Fruit fly (Drosophila melanogaster) whole organism, embryonic: ENCODE measurements around the gene RhoGDI.

Source experiments
- Adf1 ChIP-seq: fragments of 200-800 bp; sonication (Bioruptor generic); IDR thresholded peaks from 2 replicates; pipeline ENCODE4 v1.3.6; 2022; ENCODE audit warnings: missing biosample characterization, missing genetic modification characterization
- CG10543 ChIP-seq: fragments of 200-800 bp; sonication (Bioruptor generic); optimal IDR thresholded peaks from 3 replicates; lab custom pipeline; 2017; ENCODE audit warnings: missing biosample characterization, mild to moderate bottlenecking, missing genetic modification characterization, moderate library complexity
- CG10959 ChIP-seq: fragments of 200-800 bp; sonication (Bioruptor generic); IDR thresholded peaks from 2 replicates; pipeline ENCODE4 v1.3.6; 2022; ENCODE audit warnings: missing biosample characterization, missing genetic modification characterization
- CG11093 ChIP-seq: fragments of 200-800 bp; sonication (Bioruptor generic); IDR thresholded peaks from 3 replicates; pipeline ENCODE4 v1.3.6; 2022; ENCODE audit warnings: missing biosample characterization, missing genetic modification characterization
- CG12659 ChIP-seq: fragments of 200-800 bp; sonication (Bioruptor generic); optimal IDR thresholded peaks from 3 replicates; lab custom pipeline; 2017; ENCODE audit warnings: mild to moderate bottlenecking, missing biosample characterization, missing genetic modification reagents, missing genetic modification characterization
- CG13123 ChIP-seq: fragments of 200-800 bp; sonication (Bioruptor generic); optimal IDR thresholded peaks from 2 replicates; lab custom pipeline; 2016; ENCODE audit warnings: missing biosample characterization, missing genetic modification characterization
- CG13287 ChIP-seq: fragments of 200-800 bp; sonication (Bioruptor generic); IDR thresholded peaks from 2 replicates; pipeline ENCODE4 v1.3.6; 2022; ENCODE audit warnings: missing biosample characterization, missing genetic modification characterization; ENCODE audit not compliant: partially characterized antibody
- CG13424 ChIP-seq: fragments of 200-800 bp; sonication (Bioruptor generic); optimal IDR thresholded peaks from 2 replicates; lab custom pipeline; 2019; ENCODE audit warnings: missing biosample characterization, mild to moderate bottlenecking, missing genetic modification characterization, moderate library complexity
- CG14860 ChIP-seq: fragments of 200-800 bp; sonication (Bioruptor generic); IDR thresholded peaks from 3 replicates; pipeline ENCODE4 v1.3.6; 2022; ENCODE audit warnings: missing biosample characterization, missing genetic modification characterization; ENCODE audit not compliant: partially characterized antibody
- CG15696 ChIP-seq: fragments of 200-800 bp; sonication (Bioruptor generic); optimal IDR thresholded peaks from 2 replicates; lab custom pipeline; 2019; ENCODE audit warnings: missing biosample characterization, mild to moderate bottlenecking, missing genetic modification characterization, moderate library complexity
- CG1647 ChIP-seq: fragments of 200-800 bp; sonication (Bioruptor generic); optimal IDR thresholded peaks from 3 replicates; lab custom pipeline; 2016; ENCODE audit warnings: missing biosample characterization, missing genetic modification characterization
- CG16815 ChIP-seq: fragments of 200-800 bp; sonication (Bioruptor generic); optimal IDR thresholded peaks from 3 replicates; lab custom pipeline; 2017; ENCODE audit warnings: missing biosample characterization, mild to moderate bottlenecking, missing genetic modification characterization
- CG17829 ChIP-seq: fragments of 200-800 bp; optimal IDR thresholded peaks from 2 replicates; lab custom pipeline; 2019; ENCODE audit warnings: missing biosample characterization, mild to moderate bottlenecking, missing genetic modification characterization, moderate library complexity
- CG18764 ChIP-seq: fragments of 200-800 bp; sonication (Bioruptor generic); optimal IDR thresholded peaks from 3 replicates; lab custom pipeline; 2016; ENCODE audit warnings: missing biosample characterization, missing genetic modification characterization
- CG2120 ChIP-seq: fragments of 200-800 bp; sonication (Bioruptor generic); optimal IDR thresholded peaks from 3 replicates; lab custom pipeline; 2016; ENCODE audit warnings: missing biosample characterization, missing genetic modification characterization
- CG7928 ChIP-seq: fragments of 200-800 bp; sonication (Bioruptor generic); optimal IDR thresholded peaks from 2 replicates; lab custom pipeline; 2017; ENCODE audit warnings: missing biosample characterization, mild to moderate bottlenecking, missing genetic modification characterization
- CG9727 ChIP-seq: fragments of 200-800 bp; sonication (Bioruptor generic); optimal IDR thresholded peaks from 3 replicates; lab custom pipeline; 2017; ENCODE audit warnings: missing biosample characterization, mild to moderate bottlenecking, missing genetic modification characterization
- Camta ChIP-seq: fragments of 200-800 bp; sonication (Bioruptor generic); optimal IDR thresholded peaks from 2 replicates; lab custom pipeline; 2016; ENCODE audit warnings: missing biosample characterization, missing genetic modification characterization
- Chrac-16 ChIP-seq: fragments of 200-800 bp; sonication (Bioruptor generic); optimal IDR thresholded peaks from 3 replicates; lab custom pipeline; 2016; ENCODE audit warnings: missing biosample characterization, missing genetic modification characterization
- NC2β ChIP-seq: fragments of 200-800 bp; sonication (Bioruptor generic); optimal IDR thresholded peaks from 2 replicates; lab custom pipeline; 2016; ENCODE audit warnings: missing biosample characterization, missing genetic modification characterization
- Opbp ChIP-seq: fragments of 200-800 bp; sonication (Bioruptor generic); IDR thresholded peaks from 3 replicates; pipeline ENCODE4 v1.3.6; 2022; ENCODE audit warnings: missing biosample characterization, missing genetic modification characterization; ENCODE audit not compliant: partially characterized antibody
- Scr ChIP-seq: fragments of 200-800 bp; sonication (Bioruptor generic); IDR thresholded peaks from 2 replicates; pipeline ENCODE4 v1.3.6; 2022; ENCODE audit warnings: missing biosample characterization, missing genetic modification characterization; ENCODE audit not compliant: partially characterized antibody
- Stat92E ChIP-seq, 3 experiments: fragments of >200 bp in 2 of 3; fragments of 200-800 bp in 1 of 3; sonication (Bioruptor generic) in 1 of 3; optimal IDR thresholded peaks; 2 replicates each; lab custom pipeline; 2017 to 2019; ENCODE audit warnings: missing biosample characterization in 3 of 3, missing genetic modification characterization in 3 of 3, mild to moderate bottlenecking in 1 of 3, moderate library complexity in 1 of 3
- amos ChIP-seq: fragments of 200-800 bp; sonication (Bioruptor generic); IDR thresholded peaks from 2 replicates; pipeline ENCODE4 v1.3.6; 2022; ENCODE audit warnings: missing biosample characterization, missing genetic modification characterization; ENCODE audit not compliant: partially characterized antibody
- az2 ChIP-seq: fragments of 200-800 bp; sonication (Bioruptor generic); optimal IDR thresholded peaks from 3 replicates; lab custom pipeline; 2016; ENCODE audit warnings: missing biosample characterization, missing genetic modification characterization
- bab2 ChIP-seq: fragments of 200-800 bp; sonication (Bioruptor generic); optimal IDR thresholded peaks from 2 replicates; lab custom pipeline; 2016; ENCODE audit warnings: missing biosample characterization, missing genetic modification characterization
- bigmax ChIP-seq: fragments of 200-800 bp; sonication (Bioruptor generic); optimal IDR thresholded peaks from 2 replicates; lab custom pipeline; 2018; ENCODE audit warnings: missing biosample characterization, mild to moderate bottlenecking, missing genetic modification characterization
- bowl ChIP-seq: fragments of 200-800 bp; sonication (Bioruptor generic); IDR thresholded peaks from 2 replicates; pipeline ENCODE4 v1.3.6; 2022; ENCODE audit warnings: missing biosample characterization, missing genetic modification characterization
- cad ChIP-seq: fragments of >200 bp; optimal IDR thresholded peaks from 2 replicates; lab custom pipeline; 2017; ENCODE audit warnings: missing biosample characterization, missing genetic modification characterization
- croc ChIP-seq: fragments of 200-800 bp; sonication (Bioruptor generic); conservative IDR thresholded peaks from 3 replicates; pipeline ENCODE4 v1.3.6; 2022; ENCODE audit warnings: missing biosample characterization, missing genetic modification characterization
- da ChIP-seq: fragments of 200-800 bp; sonication (Bioruptor generic); optimal IDR thresholded peaks from 2 replicates; lab custom pipeline; 2016; ENCODE audit warnings: missing biosample characterization, missing genetic modification characterization
- danr ChIP-seq: fragments of 200-800 bp; sonication (Bioruptor generic); IDR thresholded peaks from 2 replicates; pipeline ENCODE4 v1.3.6; 2022; ENCODE audit warnings: missing biosample characterization, missing genetic modification characterization
- en ChIP-seq: fragments of 200-800 bp; sonication (Bioruptor generic); optimal IDR thresholded peaks from 2 replicates; lab custom pipeline; 2016; ENCODE audit warnings: missing biosample characterization, missing genetic modification characterization
- ewg ChIP-seq: fragments of 200-800 bp; sonication (Bioruptor generic); optimal IDR thresholded peaks from 3 replicates; lab custom pipeline; 2017; ENCODE audit warnings: mild to moderate bottlenecking, missing biosample characterization, missing genetic modification reagents, missing genetic modification characterization
- fru ChIP-seq: fragments of >200 bp; optimal IDR thresholded peaks from 2 replicates; lab custom pipeline; 2017
- gem ChIP-seq: fragments of 200-800 bp; sonication (Bioruptor generic); optimal IDR thresholded peaks from 2 replicates; lab custom pipeline; 2019; ENCODE audit warnings: missing biosample characterization, mild to moderate bottlenecking, missing genetic modification characterization, moderate library complexity
- jing ChIP-seq: fragments of 200-800 bp; sonication (Bioruptor generic); optimal IDR thresholded peaks from 2 replicates; lab custom pipeline; 2018; ENCODE audit warnings: missing biosample characterization, mild to moderate bottlenecking, missing genetic modification characterization
- odd ChIP-seq: fragments of 200-800 bp; sonication (Bioruptor generic); optimal IDR thresholded peaks from 2 replicates; lab custom pipeline; 2017; ENCODE audit warnings: missing biosample characterization, mild to moderate bottlenecking, missing genetic modification characterization
- pan ChIP-seq, 4 experiments: fragments of >200 bp in 3 of 4; fragments of 200-800 bp in 1 of 4; sonication (Bioruptor generic) in 1 of 4; optimal IDR thresholded peaks in 3 of 4; IDR thresholded peaks in 1 of 4; 2 replicates each; pipeline versions ENCODE4 v1.3.6 to Lab custom; 2017 to 2022; ENCODE audit warnings: missing biosample characterization in 2 of 4, missing genetic modification characterization in 2 of 4, mixed read lengths in 1 of 4
- repo ChIP-seq: fragments of 200-800 bp; sonication (Bioruptor generic); optimal IDR thresholded peaks from 2 replicates; lab custom pipeline; 2016; ENCODE audit warnings: missing biosample characterization, missing genetic modification characterization
- seq ChIP-seq: fragments of 200-800 bp; sonication (Bioruptor generic); IDR thresholded peaks from 2 replicates; pipeline ENCODE4 v1.3.6; 2022; ENCODE audit warnings: missing biosample characterization, missing genetic modification characterization
- sim ChIP-seq: fragments of 200-800 bp; sonication (Bioruptor generic); IDR thresholded peaks from 2 replicates; pipeline ENCODE4 v1.3.6; 2022; ENCODE audit warnings: missing biosample characterization, missing genetic modification characterization
- toy ChIP-seq: fragments of 200-800 bp; sonication (Bioruptor generic); IDR thresholded peaks from 2 replicates; pipeline ENCODE4 v1.3.6; 2022; ENCODE audit warnings: missing biosample characterization, missing genetic modification characterization
- trem ChIP-seq: fragments of 200-800 bp; optimal IDR thresholded peaks from 3 replicates; lab custom pipeline; 2019; ENCODE audit warnings: missing biosample characterization, mild to moderate bottlenecking, missing genetic modification characterization, moderate library complexity
- ttk ChIP-seq: fragments of 200-800 bp; sonication (Bioruptor generic); IDR thresholded peaks from 2 replicates; pipeline ENCODE4 v2.1.2; 2022; ENCODE audit warnings: missing biosample characterization, missing genetic modification characterization
- tup ChIP-seq: fragments of 200-800 bp; sonication (Bioruptor generic); optimal IDR thresholded peaks from 2 replicates; lab custom pipeline; 2016; ENCODE audit warnings: missing biosample characterization, mild to moderate bottlenecking, missing genetic modification characterization, moderate library complexity
- vnd ChIP-seq: fragments of 200-800 bp; sonication (Bioruptor generic); IDR thresholded peaks from 3 replicates; pipeline ENCODE4 v1.3.6; 2022; ENCODE audit warnings: missing biosample characterization, missing genetic modification characterization; ENCODE audit not compliant: partially characterized antibody
- z ChIP-seq: fragments of 200-800 bp; sonication (Bioruptor generic); IDR thresholded peaks from 3 replicates; pipeline ENCODE4 v1.3.6; 2022; ENCODE audit warnings: missing biosample characterization, missing genetic modification characterization
- zf30C ChIP-seq: fragments of 200-800 bp; sonication (Bioruptor generic); optimal IDR thresholded peaks from 3 replicates; lab custom pipeline; 2018; ENCODE audit warnings: missing biosample characterization, mild to moderate bottlenecking, missing genetic modification characterization
- zfh1 ChIP-seq: fragments of 200-800 bp; sonication (Bioruptor generic); IDR thresholded peaks from 3 replicates; pipeline ENCODE4 v1.3.6; 2022; ENCODE audit warnings: missing biosample characterization, missing genetic modification characterization

The RhoGDI gene

dm6 chr3L:19929051-19929718 lies 642 bp downstream of the RhoGDI start (continued):
- no peak for TF ChIP-seq pan (optimal IDR thresholded peaks at IDR 0.05; lab: Kevin White, UChicago)
- TF ChIP-seq pan (GFP tag; optimal IDR thresholded peaks at IDR 0.05 in 1 of 2, IDR thresholded peaks at IDR 0.05 in 1 of 2): no peak
- no peak for TF ChIP-seq az2 (GFP tag; lab: Kevin White, UChicago)
- no peak for TF ChIP-seq zfh1 (GFP tag; lab: Robert Waterston, UW)
- TF ChIP-seq CG7928: no peak
- TF ChIP-seq CG10959: no peak
- no peak for TF ChIP-seq CG15696 (tag; lab: Kevin White, UChicago)
- TF ChIP-seq trem: no peak
- TF ChIP-seq cad (GFP tag; lab: Kevin White, UChicago): no peak
- no peak for TF ChIP-seq CG1647 (GFP tag; lab: Kevin White, UChicago)
- peak; percentile 9 for TF ChIP-seq CG13424 (tag; lab: Kevin White, UChicago)
- 0 out of 2 replicates have a peak, but pooled peaks have one; percentile 7 for TF ChIP-seq seq
- no peak for TF ChIP-seq CG13123 (GFP tag; lab: Kevin White, UChicago)
- no peak for TF ChIP-seq odd (GFP tag; lab: Kevin White, UChicago)
- no peak for TF ChIP-seq CG17829 (tag; lab: Kevin White, UChicago)
- no peak for TF ChIP-seq Chrac-16
- TF ChIP-seq gem (tag; lab: Kevin White, UChicago): peak; percentile 58
- TF ChIP-seq bab2: no peak
- no peak for TF ChIP-seq CG9727 (GFP tag; lab: Kevin White, UChicago)
- TF ChIP-seq jing (GFP tag; lab: Kevin White, UChicago): no peak
- no peak for TF ChIP-seq Opbp
- no peak for TF ChIP-seq repo (GFP tag; lab: Kevin White, UChicago)
- no peak for TF ChIP-seq CG11093 (GFP tag; lab: Robert Waterston, UW)
- no peak for TF ChIP-seq CG18764 (GFP tag; lab: Kevin White, UChicago)
- TF ChIP-seq CG16815 (GFP tag; lab: Kevin White, UChicago): no peak
- no peak for TF ChIP-seq CG12659 (GFP tag; lab: Kevin White, UChicago)
- TF ChIP-seq Scr (GFP tag; lab: Robert Waterston, UW): no peak
- TF ChIP-seq fru (lab: Kevin White, UChicago): no peak
- TF ChIP-seq tup (GFP tag; lab: Kevin White, UChicago): no peak
- no peak for TF ChIP-seq sim
- no peak for TF ChIP-seq en (GFP tag; lab: Kevin White, UChicago)
- TF ChIP-seq CG13287: no peak
- TF ChIP-seq danr (GFP tag; lab: Robert Waterston, UW): no peak
- no peak for TF ChIP-seq vnd (GFP tag; lab: Robert Waterston, UW)
- TF ChIP-seq z (GFP tag; lab: Robert Waterston, UW): no peak
- no peak; the same call in 1 of the 2 replicates for TF ChIP-seq amos
- TF ChIP-seq croc (GFP tag; lab: Robert Waterston, UW): no peak
- TF ChIP-seq da (GFP tag; lab: Kevin White, UChicago): no peak
- no peak for TF ChIP-seq ewg
- no peak for TF ChIP-seq ttk (GFP tag; lab: Robert Waterston, UW)
- TF ChIP-seq CG14860 (GFP tag; lab: Robert Waterston, UW): no peak
- TF ChIP-seq toy (GFP tag; lab: Robert Waterston, UW): no peak
- TF ChIP-seq bowl (GFP tag; lab: Robert Waterston, UW): no peak
- TF ChIP-seq NC2β (GFP tag; lab: Kevin White, UChicago): no peak
- TF ChIP-seq Adf1: no peak
- TF ChIP-seq Camta (GFP tag; lab: Kevin White, UChicago): no peak
- no peak for TF ChIP-seq bigmax (GFP tag; lab: Kevin White, UChicago)
- no peak for TF ChIP-seq Stat92E (GFP tag; optimal IDR thresholded peaks at IDR 0.05; lab: Kevin White, UChicago)
- peak; percentile 60 for TF ChIP-seq CG2120 (GFP tag; lab: Kevin White, UChicago)
- TF ChIP-seq zf30C: peak; percentile 59
- no peak for TF ChIP-seq CG10543
